Worm (Caenorhabditis elegans) whole organism, early embryonic: Measurements from ENCODE around the gene gcy-33.

Experiments
- aly-1 ChIP-seq: sonication (generic microtip); optimal IDR thresholded peaks from 2 replicates; lab custom pipeline; 2016; ENCODE audit warnings: missing genetic modification characterization, missing compliant biosample characterization
- ama-1 ChIP-seq: fragments of 150-350 bp; optimal IDR thresholded peaks from 2 replicates; lab custom pipeline; 2014
- tbx-37 ChIP-seq: fragments of 200-800 bp; sonication (Bioruptor generic); conservative IDR thresholded peaks from 2 replicates; pipeline ENCODE4 v1.3.6; 2022; ENCODE audit warnings: missing genetic modification reagents, missing genetic modification characterization, missing compliant biosample characterization

ce11 chrV:11985384-11985783 is 16.2 kb downstream of the gcy-33 start, which contains the start of gene mans-2:
- no peak for TF ChIP-seq tbx-37
- no peak for TF ChIP-seq ama-1 (lab: Kevin White, UChicago)
- no peak for TF ChIP-seq aly-1 (tag; lab: Kevin White, UChicago)
